Worm (Caenorhabditis elegans) whole organism, L4 larva: Measurements from ENCODE around the gene B0361.3.

Experiments used
- D1046.2 ChIP-seq: fragments of 200-800 bp; sonication (Bioruptor generic); IDR thresholded peaks from 2 replicates; pipeline ENCODE4 v1.3.6; 2022; ENCODE audit warnings: missing genetic modification characterization, missing compliant biosample characterization
- F49E8.2 ChIP-seq: sonication (generic microtip); optimal IDR thresholded peaks from 2 replicates; lab custom pipeline; 2016; ENCODE audit warnings: missing compliant biosample characterization, mild to moderate bottlenecking, missing genetic modification characterization, borderline replicate concordance
- T20F7.1 ChIP-seq: fragments of 200-800 bp; sonication (Bioruptor generic); optimal IDR thresholded peaks from 2 replicates; lab custom pipeline; 2018; ENCODE audit warnings: mild to moderate bottlenecking, missing genetic modification characterization, missing compliant biosample characterization
- T26A8.4 ChIP-seq: fragments of 200-800 bp; sonication (Bioruptor generic); IDR thresholded peaks from 2 replicates; pipeline ENCODE4 v1.3.6; 2022; ENCODE audit warnings: missing genetic modification characterization, missing compliant biosample characterization
- Y5F2A.4 ChIP-seq: fragments of 200-800 bp; sonication (Bioruptor generic); optimal IDR thresholded peaks from 2 replicates; lab custom pipeline; 2018; ENCODE audit warnings: mild to moderate bottlenecking, missing genetic modification characterization, missing compliant biosample characterization
- ZK337.2 ChIP-seq: fragments of 200-800 bp; sonication (Bioruptor generic); IDR thresholded peaks from 2 replicates; pipeline ENCODE4 v1.3.6; 2022; ENCODE audit warnings: missing genetic modification reagents, missing genetic modification characterization, missing compliant biosample characterization
- ZK546.5 ChIP-seq, 2 experiments: sonication (generic microtip); optimal IDR thresholded peaks; 2 replicates each; lab custom pipeline; 2017; ENCODE audit warnings: missing biosample characterization in 2 of 2, missing genetic modification characterization in 2 of 2
- aha-1 ChIP-seq: fragments of 150-350 bp; peaks from one replicate; lab custom pipeline; 2014; ENCODE audit warnings: missing biosample characterization, missing genetic modification characterization
- ama-1 ChIP-seq: fragments of 150-350 bp; optimal IDR thresholded peaks from 2 replicates; lab custom pipeline; 2014; ENCODE audit warnings: inconsistent platforms, mixed read lengths
- ceh-20 ChIP-seq: fragments of 200-800 bp; sonication (Bioruptor generic); IDR thresholded peaks from 2 replicates; pipeline ENCODE4 v1.3.6; 2022; ENCODE audit warnings: missing genetic modification reagents, missing genetic modification characterization, missing compliant biosample characterization
- ceh-28 ChIP-seq: fragments of 150-350 bp; optimal IDR thresholded peaks from 2 replicates; lab custom pipeline; 2014; ENCODE audit warnings: missing biosample characterization, missing genetic modification reagents, missing genetic modification characterization
- ceh-44 ChIP-seq: fragments of 200-800 bp; sonication (Bioruptor generic); IDR thresholded peaks from 2 replicates; pipeline ENCODE4 v1.3.6; 2022; ENCODE audit warnings: missing genetic modification reagents, missing genetic modification characterization, missing compliant biosample characterization
- ceh-62 ChIP-seq: sonication (generic microtip); optimal IDR thresholded peaks from 2 replicates; lab custom pipeline; 2017; ENCODE audit warnings: missing biosample characterization, missing genetic modification characterization
- ceh-82 ChIP-seq: sonication (generic microtip); optimal IDR thresholded peaks from 2 replicates; lab custom pipeline; 2017; ENCODE audit warnings: missing biosample characterization, missing genetic modification characterization
- daf-12 ChIP-seq: fragments of 150-350 bp; optimal IDR thresholded peaks from 2 replicates; lab custom pipeline; 2014; ENCODE audit warnings: missing biosample characterization, missing genetic modification reagents, missing genetic modification characterization
- daf-16 ChIP-seq, 3 experiments: sonication (generic microtip); optimal IDR thresholded peaks; 2 replicates each; lab custom pipeline; 2016 to 2017; ENCODE audit warnings: missing genetic modification characterization in 3 of 3, missing genetic modification reagents in 3 of 3, mild to moderate bottlenecking in 2 of 3, missing compliant biosample characterization in 2 of 3, missing biosample characterization in 1 of 3, moderate library complexity in 1 of 3
- dmd-8 ChIP-seq: fragments of 200-800 bp; sonication (Bioruptor generic); IDR thresholded peaks from 2 replicates; pipeline ENCODE4 v1.3.6; 2022; ENCODE audit warnings: missing genetic modification characterization, missing compliant biosample characterization
- dpl-1 ChIP-seq: fragments of 150-350 bp; optimal IDR thresholded peaks from 2 replicates; lab custom pipeline; 2014; ENCODE audit warnings: missing biosample characterization, missing genetic modification reagents, missing genetic modification characterization
- dve-1 ChIP-seq: sonication (generic microtip); optimal IDR thresholded peaks from 2 replicates; lab custom pipeline; 2017; ENCODE audit warnings: antibody characterized with exemption, mild to moderate bottlenecking, missing genetic modification characterization, missing compliant biosample characterization; ENCODE audit not compliant: insufficient read depth
- egl-27 ChIP-seq: sonication (generic microtip); optimal IDR thresholded peaks from 3 replicates; lab custom pipeline; 2017; ENCODE audit warnings: missing biosample characterization, missing genetic modification reagents, missing genetic modification characterization
- fkh-10 ChIP-seq: fragments of 150-350 bp; optimal IDR thresholded peaks from 2 replicates; lab custom pipeline; 2014; ENCODE audit warnings: missing biosample characterization, missing genetic modification reagents, missing genetic modification characterization
- hif-1 ChIP-seq, 2 experiments: sonication (generic microtip); optimal IDR thresholded peaks; 2 replicates each; lab custom pipeline; 2016 to 2017; ENCODE audit warnings: missing compliant biosample characterization in 2 of 2, missing genetic modification characterization in 2 of 2, missing genetic modification reagents in 2 of 2, missing genotype in 2 of 2, mild to moderate bottlenecking in 1 of 2
- hlh-30 ChIP-seq: sonication (generic microtip); optimal IDR thresholded peaks from 2 replicates; lab custom pipeline; 2017; ENCODE audit warnings: antibody characterized with exemption, mild to moderate bottlenecking, missing genetic modification characterization, missing compliant biosample characterization; ENCODE audit not compliant: insufficient read depth
- jun-1 ChIP-seq: fragments of 150-350 bp; optimal IDR thresholded peaks from 2 replicates; lab custom pipeline; 2014; ENCODE audit warnings: missing biosample characterization, missing genetic modification reagents, missing genetic modification characterization
- lim-7 ChIP-seq: fragments of 200-800 bp; sonication (Bioruptor generic); IDR thresholded peaks from 2 replicates; pipeline ENCODE4 v1.3.6; 2022; ENCODE audit warnings: missing genetic modification characterization, missing compliant biosample characterization
- lin-38 ChIP-seq: fragments of 200-800 bp; sonication (Bioruptor generic); IDR thresholded peaks from 2 replicates; pipeline ENCODE4 v1.3.6; 2022; ENCODE audit warnings: missing genetic modification reagents, missing genetic modification characterization, missing compliant biosample characterization
- lin-39 ChIP-seq: fragments of 150-350 bp; optimal IDR thresholded peaks from 2 replicates; lab custom pipeline; 2014; ENCODE audit warnings: missing biosample characterization, missing genetic modification reagents, missing genetic modification characterization
- lir-3 ChIP-seq: sonication (generic microtip); optimal IDR thresholded peaks from 2 replicates; lab custom pipeline; 2016; ENCODE audit warnings: mild to moderate bottlenecking, missing genetic modification characterization, missing compliant biosample characterization
- madf-9 ChIP-seq: fragments of 200-800 bp; sonication (Bioruptor generic); conservative IDR thresholded peaks from 2 replicates; pipeline ENCODE4 v1.3.6; 2022; ENCODE audit warnings: missing genetic modification reagents, missing genetic modification characterization, missing compliant biosample characterization
- mdl-1 ChIP-seq, 2 experiments: fragments of 150-350 bp in 1 of 2; sonication (generic microtip) in 1 of 2; optimal IDR thresholded peaks; 2 replicates each; lab custom pipeline; 2014 to 2017; ENCODE audit warnings: missing biosample characterization in 2 of 2, missing genetic modification characterization in 2 of 2
- mdt-29 ChIP-seq: fragments of 200-800 bp; sonication (Bioruptor generic); IDR thresholded peaks from 2 replicates; pipeline ENCODE4 v1.3.6; 2022; ENCODE audit warnings: missing genetic modification reagents, missing genetic modification characterization, missing compliant biosample characterization
- mxl-2 ChIP-seq: fragments of 200-800 bp; sonication (Bioruptor generic); conservative IDR thresholded peaks from 2 replicates; pipeline ENCODE4 v1.3.6; 2022; ENCODE audit warnings: missing genetic modification reagents, missing genetic modification characterization, missing compliant biosample characterization
- nhr-102 ChIP-seq: sonication (generic microtip); optimal IDR thresholded peaks from 2 replicates; lab custom pipeline; 2016; ENCODE audit warnings: mild to moderate bottlenecking, missing genetic modification characterization, moderate library complexity, missing compliant biosample characterization
- nhr-25 ChIP-seq: sonication (generic microtip); optimal IDR thresholded peaks from 2 replicates; lab custom pipeline; 2017; ENCODE audit warnings: missing genetic modification characterization, mild to moderate bottlenecking, missing compliant biosample characterization, antibody characterized with exemption, moderate library complexity, borderline replicate concordance; ENCODE audit not compliant: insufficient read depth
- nhr-28 ChIP-seq: fragments of 150-350 bp; optimal IDR thresholded peaks from 2 replicates; lab custom pipeline; 2014; ENCODE audit warnings: missing biosample characterization, missing genetic modification characterization
- nhr-41 ChIP-seq: fragments of 200-800 bp; sonication (Bioruptor generic); IDR thresholded peaks from 2 replicates; pipeline ENCODE4 v1.3.6; 2022; ENCODE audit warnings: missing genetic modification reagents, missing genetic modification characterization, missing compliant biosample characterization
- nhr-42 ChIP-seq: fragments of 200-800 bp; sonication (Bioruptor generic); IDR thresholded peaks from 2 replicates; pipeline ENCODE4 v1.3.6; 2022; ENCODE audit warnings: missing genetic modification characterization, missing compliant biosample characterization
- nhr-48 ChIP-seq: sonication (generic microtip); optimal IDR thresholded peaks from 2 replicates; lab custom pipeline; 2016; ENCODE audit warnings: mild to moderate bottlenecking, missing genetic modification characterization, missing compliant biosample characterization
- nhr-77 ChIP-seq: fragments of 150-350 bp; optimal IDR thresholded peaks from 2 replicates; lab custom pipeline; 2014; ENCODE audit warnings: missing biosample characterization, missing genetic modification characterization
- pqm-1 ChIP-seq: sonication (generic microtip); optimal IDR thresholded peaks from 2 replicates; lab custom pipeline; 2017; ENCODE audit warnings: missing biosample characterization, missing genetic modification characterization
- rbr-2 ChIP-seq: sonication (generic microtip); optimal IDR thresholded peaks from 2 replicates; lab custom pipeline; 2016; ENCODE audit warnings: missing genotype, missing genetic modification characterization, missing compliant biosample characterization
- saeg-2 ChIP-seq: fragments of 200-800 bp; sonication (Bioruptor generic); IDR thresholded peaks from 2 replicates; pipeline ENCODE4 v1.3.6; 2022; ENCODE audit warnings: missing genetic modification reagents, missing genetic modification characterization, missing compliant biosample characterization
- snpc-1.2 ChIP-seq: fragments of 200-800 bp; sonication (Bioruptor generic); IDR thresholded peaks from 2 replicates; pipeline ENCODE4 v1.3.6; 2022; ENCODE audit warnings: missing genetic modification reagents, missing genetic modification characterization, missing compliant biosample characterization
- snpc-4 ChIP-seq: fragments of 150-350 bp; optimal IDR thresholded peaks from 2 replicates; lab custom pipeline; 2014; ENCODE audit warnings: missing biosample characterization, missing genetic modification characterization
- spr-1 ChIP-seq: sonication (generic microtip); optimal IDR thresholded peaks from 2 replicates; lab custom pipeline; 2016; ENCODE audit warnings: mild to moderate bottlenecking, missing genetic modification characterization, missing compliant biosample characterization
- unc-130 ChIP-seq: sonication (generic microtip); optimal IDR thresholded peaks from 2 replicates; lab custom pipeline; 2016; ENCODE audit warnings: missing genetic modification reagents, missing genetic modification characterization, missing compliant biosample characterization
- unc-39 ChIP-seq: sonication (generic microtip); optimal IDR thresholded peaks from 2 replicates; lab custom pipeline; 2017; ENCODE audit warnings: missing biosample characterization, missing genetic modification characterization
- unc-62 ChIP-seq, 3 experiments: fragments of 150-350 bp in 1 of 3; sonication (generic microtip); optimal IDR thresholded peaks in 2 of 3; peaks in 1 of 3; 1 replicate in 1 of 3; 2 replicates in 2 of 3; lab custom pipeline; 2014 to 2017; ENCODE audit warnings: missing biosample characterization in 3 of 3, missing genetic modification characterization in 3 of 3, missing genetic modification reagents in 3 of 3, missing genotype in 1 of 3
- zip-11 ChIP-seq: fragments of 200-800 bp; sonication (Bioruptor generic); IDR thresholded peaks from 2 replicates; pipeline ENCODE4 v1.3.6; 2022; ENCODE audit warnings: missing genetic modification characterization, missing compliant biosample characterization
- zip-2 ChIP-seq: fragments of 150-350 bp; optimal IDR thresholded peaks from 2 replicates; lab custom pipeline; 2014; ENCODE audit warnings: missing biosample characterization, missing genetic modification characterization
- ztf-11 ChIP-seq: fragments of 150-350 bp; optimal IDR thresholded peaks from 2 replicates; lab custom pipeline; 2014; ENCODE audit warnings: missing biosample characterization, missing genetic modification characterization
- ztf-7 ChIP-seq: fragments of 150-350 bp; optimal IDR thresholded peaks from 2 replicates; lab custom pipeline; 2014; ENCODE audit warnings: missing biosample characterization, missing genetic modification characterization

The B0361.3 gene

DNA sequence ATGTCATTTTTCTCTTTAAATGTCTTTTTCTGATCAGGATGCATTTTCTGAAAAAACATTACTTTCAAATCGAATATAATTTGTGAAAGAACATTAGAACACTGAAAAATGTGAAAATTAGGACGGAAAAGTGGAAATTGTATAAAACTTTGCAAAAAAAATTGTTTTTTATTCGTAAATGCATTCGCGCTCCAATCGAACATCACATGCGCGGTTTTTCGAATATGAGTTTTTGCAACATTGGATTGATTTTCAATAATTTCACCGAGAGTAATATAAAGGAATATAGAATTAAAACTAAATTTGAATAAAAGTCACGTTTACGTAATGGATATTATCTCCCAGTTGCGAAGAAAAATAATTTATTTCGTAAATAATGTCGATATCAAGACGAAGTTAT, 4.0 kb upstream of the B0361.3 start, which contains the start of the genes spot-1 and B0361.11 (continued):
- TF ChIP-seq unc-130 (GFP tag; lab: Kevin White, UChicago) (no peak), ceh-20 (GFP tag; lab: Robert Waterston, UW) (no peak), lin-39 (tag; lab: Kevin White, UChicago) (no peak), T26A8.4 (GFP tag; lab: Robert Waterston, UW) (no peak), Y5F2A.4 (GFP tag; lab: Kevin White, UChicago) (no peak), nhr-25 (tag; lab: Kevin White, UChicago) (no peak), ztf-11 (tag; lab: Kevin White, UChicago) (no peak), ceh-44 (GFP tag; lab: Robert Waterston, UW) (no peak), lim-7 (GFP tag; lab: Robert Waterston, UW) (no peak), ceh-28 (no peak), snpc-1.2 (GFP tag; lab: Robert Waterston, UW) (no peak), zip-11 (GFP tag; lab: Robert Waterston, UW) (no peak), jun-1 (tag; lab: Kevin White, UChicago) (no peak), nhr-41 (no peak), aha-1 (tag; lab: Kevin White, UChicago) (no peak), hif-1 (tag; optimal IDR thresholded peaks at IDR 0.05; lab: Kevin White, UChicago) (no peak), ama-1 (lab: Kevin White, UChicago) (no peak), unc-39 (tag; lab: Kevin White, UChicago) (no peak), ztf-7 (no peak), snpc-4 (tag; lab: Kevin White, UChicago) (no peak), pqm-1 (tag; lab: Kevin White, UChicago) (no peak), dve-1 (tag; lab: Kevin White, UChicago) (peak; percentile 52), nhr-48 (tag; lab: Kevin White, UChicago) (no peak), daf-16 (GFP tag; optimal IDR thresholded peaks at IDR 0.05; lab: Kevin White, UChicago) (no peak), daf-16 (tag; optimal IDR thresholded peaks at IDR 0.05; lab: Kevin White, UChicago) (peak; percentile 28), rbr-2 (tag; lab: Kevin White, UChicago) (no peak), nhr-42 (GFP tag; lab: Robert Waterston, UW) (no peak), fkh-10 (GFP tag; lab: Kevin White, UChicago) (no peak), D1046.2 (GFP tag; lab: Robert Waterston, UW) (no peak), lin-38 (peak; percentile 93), egl-27 (tag; lab: Kevin White, UChicago) (no peak), mdl-1 (tag; optimal IDR thresholded peaks at IDR 0.05; lab: Kevin White, UChicago) (no peak), nhr-77 (tag; lab: Kevin White, UChicago) (peak; percentile 23), ZK546.5 (tag; optimal IDR thresholded peaks at IDR 0.05; lab: Kevin White, UChicago) (no peak), nhr-28 (tag; lab: Kevin White, UChicago) (peak; percentile 20), mxl-2 (GFP tag; lab: Robert Waterston, UW) (no peak), lir-3 (tag; lab: Kevin White, UChicago) (no peak), spr-1 (tag; lab: Kevin White, UChicago) (no peak), zip-2 (tag; lab: Kevin White, UChicago) (peak; percentile 3), ceh-82 (no peak), daf-12 (tag; lab: Kevin White, UChicago) (no peak), hlh-30 (peak; percentile 78), dpl-1 (GFP tag; lab: Kevin White, UChicago) (peak; percentile 96), ceh-62 (tag; lab: Kevin White, UChicago) (no peak), mdt-29 (GFP tag; lab: Robert Waterston, UW) (no peak), unc-62 (GFP tag; optimal IDR thresholded peaks at IDR 0.05 in 1 of 2; lab: Kevin White, UChicago) (peak in 1 of 2 experiments; percentile 30), unc-62 (tag; optimal IDR thresholded peaks at IDR 0.05; lab: Kevin White, UChicago) (no peak), ZK337.2 (no peak), saeg-2 (no peak), dmd-8 (GFP tag; lab: Robert Waterston, UW) (no peak), madf-9 (GFP tag; lab: Robert Waterston, UW) (no peak), T20F7.1 (peak; percentile 56), F49E8.2 (tag; lab: Kevin White, UChicago) (no peak), nhr-102 (tag; lab: Kevin White, UChicago) (no peak)
